Worm (Caenorhabditis elegans) whole organism, L1 larva: ENCODE measurements around the gene letm-1.
A peak's percentile ranks its signal among the peaks of the same experiment; 100 is the strongest.

ENCODE experiments used
- C16A3.4 ChIP-seq: fragments of 150-350 bp; optimal IDR thresholded peaks from 2 replicates; lab custom pipeline; 2014; ENCODE audit warnings: missing biosample characterization, missing genetic modification characterization
- C34B4.2 ChIP-seq: sonication (generic microtip); optimal IDR thresholded peaks from 2 replicates; lab custom pipeline; 2017; ENCODE audit warnings: mild to moderate bottlenecking, missing genetic modification characterization, missing compliant biosample characterization
- F16B12.6 ChIP-seq: fragments of 150-350 bp; optimal IDR thresholded peaks from 2 replicates; lab custom pipeline; 2014; ENCODE audit warnings: missing biosample characterization, missing genetic modification characterization
- Y116A8C.19 ChIP-seq: sonication (generic microtip); optimal IDR thresholded peaks from 2 replicates; lab custom pipeline; 2016; ENCODE audit warnings: missing compliant biosample characterization, missing genetic modification characterization, borderline replicate concordance
- aly-2 ChIP-seq: fragments of 150-350 bp; optimal IDR thresholded peaks from 2 replicates; lab custom pipeline; 2014; ENCODE audit warnings: missing biosample characterization, missing genetic modification characterization
- blmp-1 ChIP-seq: fragments of 150-350 bp; optimal IDR thresholded peaks from 2 replicates; lab custom pipeline; 2014; ENCODE audit warnings: missing biosample characterization, missing genetic modification characterization
- ceh-8 ChIP-seq: fragments of 200-800 bp; sonication (Bioruptor generic); optimal IDR thresholded peaks from 2 replicates; lab custom pipeline; 2018; ENCODE audit warnings: mild to moderate bottlenecking, missing genetic modification characterization, moderate library complexity, missing compliant biosample characterization
- dpl-1 ChIP-seq, 3 experiments: fragments of 150-350 bp in 2 of 3; sonication (generic microtip) in 1 of 3; optimal IDR thresholded peaks; 2 replicates each; lab custom pipeline; 2014 to 2017; ENCODE audit warnings: missing biosample characterization in 3 of 3, missing genetic modification characterization in 3 of 3, missing genetic modification reagents in 3 of 3
- efl-1 ChIP-seq, 4 experiments: fragments of 150-350 bp; optimal IDR thresholded peaks in 3 of 4; peaks in 1 of 4; 1 replicate in 1 of 4; 2 replicates in 3 of 4; lab custom pipeline; 2014; ENCODE audit warnings: missing biosample characterization in 2 of 4, missing genetic modification characterization in 2 of 4, missing genetic modification reagents in 2 of 4
- efl-3 ChIP-seq: fragments of 200-800 bp; sonication (Bioruptor generic); optimal IDR thresholded peaks from 2 replicates; lab custom pipeline; 2018; ENCODE audit warnings: mild to moderate bottlenecking, missing genetic modification characterization, missing compliant biosample characterization
- egl-27 ChIP-seq, 2 experiments: fragments of 150-350 bp in 1 of 2; sonication (generic microtip); optimal IDR thresholded peaks; 3 replicates each; lab custom pipeline; 2017 to 2018; ENCODE audit warnings: missing biosample characterization in 2 of 2, missing genetic modification characterization in 2 of 2, missing genetic modification reagents in 2 of 2
- fkh-4 ChIP-seq: sonication (generic microtip); optimal IDR thresholded peaks from 2 replicates; lab custom pipeline; 2016; ENCODE audit warnings: missing compliant biosample characterization, missing genetic modification characterization, borderline replicate concordance
- fkh-8 ChIP-seq: sonication (generic microtip); optimal IDR thresholded peaks from 2 replicates; lab custom pipeline; 2016; ENCODE audit warnings: mild to moderate bottlenecking, missing genetic modification characterization, missing compliant biosample characterization
- fos-1 ChIP-seq: fragments of 150-350 bp; optimal IDR thresholded peaks from 2 replicates; lab custom pipeline; 2014; ENCODE audit warnings: missing biosample characterization, missing genetic modification characterization
- hpl-2 ChIP-seq: fragments of 150-350 bp; optimal IDR thresholded peaks from 2 replicates; lab custom pipeline; 2014; ENCODE audit warnings: missing biosample characterization, missing genetic modification reagents, missing genetic modification characterization
- jun-1 ChIP-seq: fragments of 150-350 bp; optimal IDR thresholded peaks from 2 replicates; lab custom pipeline; 2014; ENCODE audit warnings: missing biosample characterization, missing genetic modification reagents, missing genetic modification characterization
- lin-13 ChIP-seq: fragments of 150-350 bp; optimal IDR thresholded peaks from 2 replicates; lab custom pipeline; 2014; ENCODE audit warnings: missing biosample characterization, missing genetic modification reagents, missing genetic modification characterization
- lin-14 ChIP-seq: fragments of 200-800 bp; sonication (Bioruptor generic); optimal IDR thresholded peaks from 2 replicates; lab custom pipeline; 2018; ENCODE audit warnings: mild to moderate bottlenecking, missing genetic modification characterization, moderate library complexity, missing compliant biosample characterization
- lin-15B ChIP-seq: fragments of 150-350 bp; sonication (generic microtip); optimal IDR thresholded peaks from 3 replicates; lab custom pipeline; 2014; ENCODE audit warnings: missing biosample characterization, missing genetic modification characterization
- lin-39 ChIP-seq: fragments of 150-350 bp; optimal IDR thresholded peaks from 2 replicates; lab custom pipeline; 2014; ENCODE audit warnings: missing biosample characterization, missing genetic modification reagents, missing genetic modification characterization
- lsy-2 ChIP-seq, 2 experiments: fragments of 150-350 bp; optimal IDR thresholded peaks; 2 replicates each; lab custom pipeline; 2014; ENCODE audit warnings: missing biosample characterization in 2 of 2, missing genetic modification characterization in 2 of 2
- mab-9 ChIP-seq: fragments of 200-800 bp; sonication (Bioruptor generic); IDR thresholded peaks from 2 replicates; pipeline ENCODE4 v1.3.6; 2022; ENCODE audit warnings: missing genetic modification reagents, missing genetic modification characterization, missing compliant biosample characterization
- nhr-11 ChIP-seq: fragments of 150-350 bp; optimal IDR thresholded peaks from 2 replicates; lab custom pipeline; 2014; ENCODE audit warnings: missing biosample characterization, missing genetic modification characterization
- nhr-12 ChIP-seq: sonication (generic microtip); optimal IDR thresholded peaks from 2 replicates; lab custom pipeline; 2017; ENCODE audit warnings: missing biosample characterization, missing genetic modification characterization
- nhr-20 ChIP-seq: sonication (generic microtip); optimal IDR thresholded peaks from 2 replicates; lab custom pipeline; 2016; ENCODE audit warnings: mild to moderate bottlenecking, missing genetic modification characterization, missing compliant biosample characterization
- nhr-28 ChIP-seq: fragments of 150-350 bp; optimal IDR thresholded peaks from 2 replicates; lab custom pipeline; 2014; ENCODE audit warnings: missing biosample characterization, missing genetic modification characterization
- nhr-47 ChIP-seq: sonication (generic microtip); optimal IDR thresholded peaks from 2 replicates; lab custom pipeline; 2016; ENCODE audit warnings: mild to moderate bottlenecking, missing genetic modification characterization, moderate library complexity, missing compliant biosample characterization
- nhr-71 ChIP-seq: sonication (generic microtip); optimal IDR thresholded peaks from 2 replicates; lab custom pipeline; 2016; ENCODE audit warnings: mild to moderate bottlenecking, missing genetic modification characterization, moderate library complexity, missing compliant biosample characterization
- nhr-76 ChIP-seq: sonication (generic microtip); optimal IDR thresholded peaks from 2 replicates; lab custom pipeline; 2017; ENCODE audit warnings: missing biosample characterization, missing genetic modification characterization
- nhr-77 ChIP-seq: fragments of 150-350 bp; optimal IDR thresholded peaks from 2 replicates; lab custom pipeline; 2014; ENCODE audit warnings: missing biosample characterization, missing genetic modification characterization
- nhr-84 ChIP-seq: sonication (generic microtip); optimal IDR thresholded peaks from 2 replicates; lab custom pipeline; 2017; ENCODE audit warnings: missing biosample characterization, missing genetic modification characterization
- nhr-90 ChIP-seq: sonication (generic microtip); optimal IDR thresholded peaks from 2 replicates; lab custom pipeline; 2016; ENCODE audit warnings: mild to moderate bottlenecking, missing genetic modification characterization, missing compliant biosample characterization; ENCODE audit not compliant: poor library complexity
- pag-3 ChIP-seq: sonication (generic microtip); optimal IDR thresholded peaks from 2 replicates; lab custom pipeline; 2017; ENCODE audit warnings: missing genetic modification characterization, mild to moderate bottlenecking, missing compliant biosample characterization, antibody characterized with exemption, borderline replicate concordance; ENCODE audit not compliant: insufficient read depth
- pax-3 ChIP-seq: fragments of 200-800 bp; sonication (Bioruptor generic); optimal IDR thresholded peaks from 2 replicates; lab custom pipeline; 2018; ENCODE audit warnings: mild to moderate bottlenecking, missing genetic modification characterization, moderate library complexity, missing compliant biosample characterization
- pqm-1 ChIP-seq: sonication (generic microtip); optimal IDR thresholded peaks from 3 replicates; lab custom pipeline; 2017; ENCODE audit warnings: missing biosample characterization, missing genetic modification characterization
- rnt-1 ChIP-seq: sonication (generic microtip); optimal IDR thresholded peaks from 2 replicates; lab custom pipeline; 2016; ENCODE audit warnings: mild to moderate bottlenecking, missing genetic modification characterization, moderate library complexity, missing compliant biosample characterization
- sox-4 ChIP-seq: sonication (generic microtip); optimal IDR thresholded peaks from 2 replicates; lab custom pipeline; 2016; ENCODE audit warnings: missing genetic modification characterization, missing compliant biosample characterization
- sptf-1 ChIP-seq: fragments of 150-350 bp; optimal IDR thresholded peaks from 2 replicates; lab custom pipeline; 2014; ENCODE audit warnings: missing biosample characterization, missing genetic modification characterization
- swsn-7 ChIP-seq: sonication (generic microtip); optimal IDR thresholded peaks from 2 replicates; lab custom pipeline; 2016; ENCODE audit warnings: missing genetic modification characterization, missing compliant biosample characterization
- tbx-2 ChIP-seq: sonication (generic microtip); optimal IDR thresholded peaks from 2 replicates; lab custom pipeline; 2016; ENCODE audit warnings: missing genetic modification characterization, missing compliant biosample characterization
- unc-130 ChIP-seq: fragments of 150-350 bp; optimal IDR thresholded peaks from 2 replicates; lab custom pipeline; 2017; ENCODE audit warnings: missing biosample characterization, missing genetic modification characterization, inconsistent platforms
- unc-86 ChIP-seq: sonication (generic microtip); optimal IDR thresholded peaks from 2 replicates; lab custom pipeline; 2016; ENCODE audit warnings: missing genetic modification characterization, missing compliant biosample characterization
- zag-1 ChIP-seq: fragments of 150-350 bp; optimal IDR thresholded peaks from 2 replicates; lab custom pipeline; 2014; ENCODE audit warnings: missing biosample characterization, missing genetic modification characterization
- zip-4 ChIP-seq: fragments of 200-800 bp; sonication (Bioruptor generic); optimal IDR thresholded peaks from 2 replicates; lab custom pipeline; 2018; ENCODE audit warnings: mild to moderate bottlenecking, missing genetic modification characterization, moderate library complexity, missing compliant biosample characterization

The letm-1 gene

DNA sequence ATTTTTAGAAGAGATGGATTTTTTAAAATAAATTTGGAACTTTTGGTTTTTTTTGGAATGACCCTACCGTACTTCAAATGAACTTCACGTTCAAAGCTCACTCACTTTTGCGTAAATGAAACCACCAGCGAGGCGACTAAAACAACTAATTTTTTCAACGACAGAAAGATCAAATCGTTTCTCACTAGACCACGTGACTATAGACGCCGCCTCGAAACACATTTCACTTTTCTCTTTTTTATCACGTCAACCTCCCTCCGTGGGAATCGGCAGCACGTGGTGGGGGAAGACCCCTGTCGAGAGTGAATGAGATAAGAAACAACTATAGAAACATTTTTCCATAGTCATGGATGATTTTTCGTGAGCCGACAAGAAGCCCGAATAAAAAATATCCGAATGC, 3.8 kb upstream of the letm-1 start (continued):
- peak; percentile 6 for TF ChIP-seq jun-1 (tag; lab: Kevin White, UChicago)
- TF ChIP-seq nhr-90 (tag; lab: Kevin White, UChicago), result peak; percentile 89
- no peak for TF ChIP-seq nhr-28 (tag; lab: Kevin White, UChicago)
- no peak for TF ChIP-seq nhr-11 (tag; lab: Kevin White, UChicago)
- peak; percentile 97 for TF ChIP-seq nhr-20 (tag; lab: Kevin White, UChicago)
- TF ChIP-seq unc-86 (tag; lab: Kevin White, UChicago), result no peak
- TF ChIP-seq aly-2 (tag; lab: Kevin White, UChicago), result no peak
- peak; percentile 64 to 74 for TF ChIP-seq lsy-2 (tag; optimal IDR thresholded peaks at IDR 0.05; lab: Kevin White, UChicago)
- TF ChIP-seq mab-9, result 0 out of 2 replicates have a peak, but pooled peaks have one; percentile 32
- TF ChIP-seq lin-13 (GFP tag; lab: Kevin White, UChicago), result peak; percentile 79
- TF ChIP-seq fkh-4 (tag; lab: Kevin White, UChicago), result peak; percentile 51
- TF ChIP-seq nhr-47, result peak; percentile 76
- TF ChIP-seq Y116A8C.19, result no peak
- no peak for TF ChIP-seq sox-4
- TF ChIP-seq dpl-1 (GFP tag; optimal IDR thresholded peaks at IDR 0.05; lab: Kevin White, UChicago), result peak; percentile 40 to 75 (median 43)
- TF ChIP-seq lin-39 (tag; lab: Kevin White, UChicago), result no peak
- peak; percentile 54 for TF ChIP-seq C16A3.4
- no peak for TF ChIP-seq ceh-8 (GFP tag; lab: Kevin White, UChicago)
- TF ChIP-seq pax-3 (tag; lab: Kevin White, UChicago), result peak; percentile 14
- no peak for TF ChIP-seq zag-1 (tag; lab: Kevin White, UChicago)
- TF ChIP-seq nhr-12 (tag; lab: Kevin White, UChicago), result no peak
- peak; percentile 39 for TF ChIP-seq hpl-2 (GFP tag; lab: Kevin White, UChicago)
- TF ChIP-seq fkh-8 (tag; lab: Kevin White, UChicago), result no peak
- no peak for TF ChIP-seq nhr-76
- TF ChIP-seq unc-130 (tag; lab: Kevin White, UChicago), result peak; percentile 90
- no peak for TF ChIP-seq C34B4.2 (tag; lab: Kevin White, UChicago)
- no peak for TF ChIP-seq nhr-84 (tag; lab: Kevin White, UChicago)
- peak; percentile 62 for TF ChIP-seq pag-3
- TF ChIP-seq pqm-1, result no peak
- peak; percentile 77 for TF ChIP-seq tbx-2 (tag; lab: Kevin White, UChicago)
- no peak for TF ChIP-seq sptf-1 (tag; lab: Kevin White, UChicago)
- peak; percentile 10 for TF ChIP-seq fos-1 (tag; lab: Kevin White, UChicago)
- no peak for TF ChIP-seq egl-27 (tag; optimal IDR thresholded peaks at IDR 0.05; lab: Kevin White, UChicago)
- no peak for TF ChIP-seq efl-3 (GFP tag; lab: Kevin White, UChicago)
- TF ChIP-seq swsn-7 (tag; lab: Kevin White, UChicago), result peak; percentile 72
- peak; percentile 97 for TF ChIP-seq nhr-71 (tag; lab: Kevin White, UChicago)
- TF ChIP-seq F16B12.6 (tag; lab: Kevin White, UChicago), result no peak
- TF ChIP-seq nhr-77 (tag; lab: Kevin White, UChicago), result no peak
- no peak for TF ChIP-seq zip-4 (GFP tag; lab: Kevin White, UChicago)

DNA sequence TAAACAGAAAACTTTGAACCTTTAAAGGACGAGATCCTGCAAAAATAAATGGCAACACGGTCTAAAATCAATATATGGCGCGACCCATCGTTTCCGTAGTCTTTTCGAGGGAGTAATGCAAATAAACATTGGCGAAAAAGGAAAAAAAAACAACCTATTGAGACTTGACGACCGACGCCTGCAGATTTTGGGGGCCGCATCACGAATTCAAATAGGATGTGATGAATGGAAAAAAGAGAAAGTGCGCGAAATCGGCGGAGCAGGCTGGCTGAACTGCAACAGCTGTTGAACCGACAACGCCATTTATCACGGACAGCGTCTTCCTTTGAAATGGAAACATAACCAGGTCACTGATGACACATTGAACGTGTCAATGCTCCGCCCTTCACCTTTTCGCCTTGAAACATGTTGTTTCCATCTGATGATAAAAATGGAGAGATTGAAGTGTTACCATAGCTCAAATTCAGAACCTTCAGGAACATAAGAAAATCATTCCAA, 3.2 kb upstream of the letm-1 start:
- TF ChIP-seq efl-1 (optimal IDR thresholded peaks at IDR 0.05; lab: Kevin White, UChicago) (no peak), efl-1 (GFP tag; optimal IDR thresholded peaks at IDR 0.05 in 1 of 2; lab: Kevin White, UChicago) (peak in 1 of 2 experiments; percentile 93), dpl-1 (GFP tag; optimal IDR thresholded peaks at IDR 0.05; lab: Kevin White, UChicago) (peak in 1 of 3 experiments; percentile 34), lin-14 (GFP tag; lab: Kevin White, UChicago) (peak; percentile 39), rnt-1 (tag; lab: Kevin White, UChicago) (peak; percentile 76), blmp-1 (tag; lab: Kevin White, UChicago) (peak; percentile 75), lin-15B (tag; lab: Kevin White, UChicago) (no peak)
- TF ChIP-seq, all 84 proteins: peak for 5
